Fruit fly (Drosophila melanogaster): Measurements from ENCODE around the gene CG43057.

- TF ChIP-seq maf-S (GFP tag; optimal IDR thresholded peaks at IDR 0.05) = no peak
- TF ChIP-seq GATAe (GFP tag; conservative IDR thresholded peaks at IDR 0.05) = no peak
- no peak for TF ChIP-seq luna (GFP tag; optimal IDR thresholded peaks at IDR 0.05)
- TF ChIP-seq CG16813 (GFP tag; IDR thresholded peaks at IDR 0.05; ENCODE audit: partially characterized antibody) = no peak
- TF ChIP-seq H2.0 (GFP tag; IDR thresholded peaks at IDR 0.05) = no peak
- no peak for TF ChIP-seq sd (tag; optimal IDR thresholded peaks at IDR 0.05)
- TF ChIP-seq CG10654 (GFP tag; optimal IDR thresholded peaks at IDR 0.05) = no peak
- no peak for TF ChIP-seq exex (tag; optimal IDR thresholded peaks at IDR 0.05)
- no peak for TF ChIP-seq CG14014 (GFP tag; IDR thresholded peaks at IDR 0.05)
- no peak for TF ChIP-seq psq (GFP tag; optimal IDR thresholded peaks at IDR 0.05)
These were observed 27.1 kb upstream of the CG43057 start for dm6 chr2L:8270916-8271315.

Measured in whole organism, embryonic.